Worm (Caenorhabditis elegans): Measurements from ENCODE around the gene lron-10.

DNA sequence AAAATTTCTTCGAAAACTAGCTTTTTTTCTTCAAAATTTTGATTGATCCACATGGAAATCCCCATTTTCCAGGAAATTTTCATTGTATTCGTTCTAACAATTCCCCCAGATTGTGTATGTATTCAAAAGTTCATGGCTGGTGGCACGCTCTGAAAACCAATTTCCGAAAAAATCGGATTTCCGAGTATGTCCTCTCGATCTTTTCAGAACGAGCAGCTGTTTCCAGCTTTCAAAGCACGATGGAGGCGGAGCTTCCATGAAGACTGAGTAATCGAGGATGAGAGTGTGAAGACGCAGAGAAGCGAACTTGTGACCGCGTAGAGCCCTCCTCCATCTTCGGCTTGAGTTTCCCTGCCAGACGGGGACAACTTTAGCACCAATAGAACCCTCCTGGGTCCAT, 16.8 kb downstream of the lron-10 start:
- TF ChIP-seq dao-5 (tag; optimal IDR thresholded peaks at IDR 0.05) (no peak), him-1 (tag; optimal IDR thresholded peaks at IDR 0.05) (no peak)

All from whole organism, L4/young adult.